Fruit fly (Drosophila melanogaster) whole organism, embryonic: ENCODE measurements around the gene Sec13.
A peak's percentile ranks its signal among the peaks of the same experiment; 100 is the strongest.

Source experiments
- CG1602 ChIP-seq: fragments of 200-800 bp; sonication (Bioruptor generic); optimal IDR thresholded peaks from 3 replicates; lab custom pipeline; 2016; ENCODE audit warnings: missing biosample characterization, missing genetic modification characterization
- CG17359 ChIP-seq: fragments of 200-800 bp; sonication (Bioruptor generic); optimal IDR thresholded peaks from 3 replicates; lab custom pipeline; 2018; ENCODE audit warnings: missing biosample characterization, mild to moderate bottlenecking, missing genetic modification characterization, moderate library complexity
- CG3407 ChIP-seq: fragments of 200-800 bp; sonication (Bioruptor generic); optimal IDR thresholded peaks from 2 replicates; lab custom pipeline; 2018; ENCODE audit warnings: missing biosample characterization, mild to moderate bottlenecking, missing genetic modification characterization
- CG4360 ChIP-seq: fragments of 200-800 bp; sonication (Bioruptor generic); IDR thresholded peaks from 2 replicates; pipeline ENCODE4 v1.3.6; 2022; ENCODE audit warnings: missing biosample characterization, missing genetic modification characterization
- CG7839 ChIP-seq: fragments of 200-800 bp; sonication (Bioruptor generic); optimal IDR thresholded peaks from 3 replicates; lab custom pipeline; 2018; ENCODE audit warnings: missing biosample characterization, mild to moderate bottlenecking, missing genetic modification characterization, moderate library complexity
- D19A ChIP-seq: fragments of 200-800 bp; optimal IDR thresholded peaks from 3 replicates; lab custom pipeline; 2019; ENCODE audit warnings: missing biosample characterization, mild to moderate bottlenecking, missing genetic modification characterization, moderate library complexity
- Dad ChIP-seq: fragments of 200-800 bp; sonication (Bioruptor generic); optimal IDR thresholded peaks from 3 replicates; lab custom pipeline; 2016; ENCODE audit warnings: missing biosample characterization, missing genetic modification characterization
- ab ChIP-seq: fragments of 200-800 bp; sonication (Bioruptor generic); optimal IDR thresholded peaks from 2 replicates; lab custom pipeline; 2016; ENCODE audit warnings: missing biosample characterization, missing genetic modification characterization
- cg ChIP-seq: fragments of 200-800 bp; sonication (Bioruptor generic); optimal IDR thresholded peaks from 3 replicates; lab custom pipeline; 2019; ENCODE audit warnings: missing biosample characterization, mild to moderate bottlenecking, missing genetic modification characterization, moderate library complexity
- chif ChIP-seq, 2 experiments: fragments of 200-800 bp; sonication (Bioruptor generic); optimal IDR thresholded peaks; 3 replicates each; lab custom pipeline; 2016; ENCODE audit warnings: missing biosample characterization in 2 of 2, missing genetic modification characterization in 2 of 2
- danr ChIP-seq: fragments of 200-800 bp; sonication (Bioruptor generic); IDR thresholded peaks from 2 replicates; pipeline ENCODE4 v1.3.6; 2022; ENCODE audit warnings: missing biosample characterization, missing genetic modification characterization
- zen ChIP-seq: fragments of 200-800 bp; sonication (Bioruptor generic); optimal IDR thresholded peaks from 3 replicates; lab custom pipeline; 2018; ENCODE audit warnings: missing biosample characterization, mild to moderate bottlenecking, missing genetic modification characterization, moderate library complexity
- zen2 ChIP-seq: fragments of 200-800 bp; sonication (Bioruptor generic); IDR thresholded peaks from 3 replicates; pipeline ENCODE4 v1.3.6; 2022; ENCODE audit warnings: missing biosample characterization, missing genetic modification characterization; ENCODE audit not compliant: partially characterized antibody
- zfh2 ChIP-seq: fragments of 200-800 bp; sonication (Bioruptor generic); optimal IDR thresholded peaks from 2 replicates; lab custom pipeline; 2016; ENCODE audit warnings: missing biosample characterization, missing genetic modification characterization

- TF ChIP-seq CG1602 (GFP tag; lab: Kevin White, UChicago) (no peak), zen (tag; lab: Kevin White, UChicago) (peak; percentile 49), chif (GFP tag; optimal IDR thresholded peaks at IDR 0.05; lab: Kevin White, UChicago) (no peak), CG7839 (no peak), D19A (tag; lab: Kevin White, UChicago) (no peak), CG3407 (GFP tag; lab: Kevin White, UChicago) (no peak), ab (no peak), Dad (GFP tag; lab: Kevin White, UChicago) (no peak), cg (GFP tag; lab: Kevin White, UChicago) (peak; percentile 48), zfh2 (no peak), zen2 (GFP tag; lab: Robert Waterston, UW) (no peak), CG4360 (GFP tag; lab: Robert Waterston, UW) (peak; percentile 98), danr (GFP tag; lab: Robert Waterston, UW) (no peak), CG17359 (no peak)
Measured at dm6 chr3R:23315221-23315620, 40.9 kb upstream of the Sec13 start.
